Fruit fly (Drosophila melanogaster) whole organism, embryonic: ENCODE results near the gene PAPLA1.

ENCODE experiments used
- CG10431 ChIP-seq: fragments of 200-800 bp; sonication (Bioruptor generic); optimal IDR thresholded peaks from 3 replicates; lab custom pipeline; 2018; ENCODE audit warnings: missing biosample characterization, mild to moderate bottlenecking, missing genetic modification characterization
- CG11456 ChIP-seq: fragments of 200-800 bp; sonication (Bioruptor generic); IDR thresholded peaks from 3 replicates; pipeline ENCODE4 v1.3.6; 2022; ENCODE audit warnings: missing biosample characterization, missing genetic modification characterization
- CG14667 ChIP-seq: fragments of 200-800 bp; sonication (Bioruptor generic); IDR thresholded peaks from 2 replicates; pipeline ENCODE4 v1.3.6; 2022; ENCODE audit warnings: missing biosample characterization, missing genetic modification characterization
- CG15514 ChIP-seq: fragments of 200-800 bp; sonication (Bioruptor generic); optimal IDR thresholded peaks from 3 replicates; lab custom pipeline; 2017; ENCODE audit warnings: missing biosample characterization, missing genetic modification characterization, mild to moderate bottlenecking, moderate library complexity, missing genetic modification reagents
- CG16863 ChIP-seq: fragments of 200-800 bp; sonication (Bioruptor generic); optimal IDR thresholded peaks from 3 replicates; lab custom pipeline; 2016; ENCODE audit warnings: missing biosample characterization, missing genetic modification characterization
- CG18476 ChIP-seq: fragments of 200-800 bp; sonication (Bioruptor generic); optimal IDR thresholded peaks from 2 replicates; lab custom pipeline; 2016; ENCODE audit warnings: missing biosample characterization, mild to moderate bottlenecking, missing genetic modification characterization
- CG3847 ChIP-seq: fragments of 200-800 bp; sonication (Bioruptor generic); IDR thresholded peaks from 2 replicates; pipeline ENCODE4 v1.3.6; 2022; ENCODE audit warnings: missing biosample characterization, missing genetic modification characterization
- CG4404 ChIP-seq: fragments of 200-800 bp; sonication (Bioruptor generic); IDR thresholded peaks from 2 replicates; pipeline ENCODE4 v1.3.6; 2022; ENCODE audit warnings: missing biosample characterization, missing genetic modification characterization
- CG4730 ChIP-seq: fragments of 200-800 bp; sonication (Bioruptor generic); IDR thresholded peaks from 2 replicates; pipeline ENCODE4 v1.3.6; 2022; ENCODE audit warnings: missing biosample characterization, missing genetic modification characterization
- CG4854 ChIP-seq: fragments of 200-800 bp; sonication (Bioruptor generic); optimal IDR thresholded peaks from 2 replicates; lab custom pipeline; 2016; ENCODE audit warnings: missing biosample characterization, missing genetic modification characterization, inconsistent platforms
- CG6175 ChIP-seq: fragments of 200-800 bp; sonication (Bioruptor generic); IDR thresholded peaks from 3 replicates; pipeline ENCODE4 v1.3.6; 2022; ENCODE audit warnings: missing biosample characterization, missing genetic modification characterization
- CG7745 ChIP-seq: fragments of 200-800 bp; sonication (Bioruptor generic); optimal IDR thresholded peaks from 2 replicates; lab custom pipeline; 2018; ENCODE audit warnings: missing biosample characterization, mild to moderate bottlenecking, missing genetic modification characterization, moderate library complexity
- CG7928 ChIP-seq: fragments of 200-800 bp; sonication (Bioruptor generic); optimal IDR thresholded peaks from 2 replicates; lab custom pipeline; 2017; ENCODE audit warnings: missing biosample characterization, mild to moderate bottlenecking, missing genetic modification characterization
- CG7963 ChIP-seq: fragments of 200-800 bp; sonication (Bioruptor generic); IDR thresholded peaks from 3 replicates; pipeline ENCODE4 v1.3.6; 2022; ENCODE audit warnings: missing biosample characterization, missing genetic modification characterization; ENCODE audit not compliant: partially characterized antibody
- CG9876 ChIP-seq: fragments of 200-800 bp; sonication (Bioruptor generic); optimal IDR thresholded peaks from 2 replicates; lab custom pipeline; 2016; ENCODE audit warnings: missing biosample characterization, missing genetic modification characterization
- Camta ChIP-seq: fragments of 200-800 bp; sonication (Bioruptor generic); optimal IDR thresholded peaks from 2 replicates; lab custom pipeline; 2016; ENCODE audit warnings: missing biosample characterization, missing genetic modification characterization
- CkIIα-i1 ChIP-seq: fragments of 200-800 bp; sonication (Bioruptor generic); IDR thresholded peaks from 2 replicates; pipeline ENCODE4 v1.3.6; 2022; ENCODE audit warnings: missing biosample characterization, missing genetic modification characterization
- Doc2 ChIP-seq: fragments of 200-800 bp; sonication (Bioruptor generic); IDR thresholded peaks from 2 replicates; pipeline ENCODE4 v1.3.6; 2022; ENCODE audit warnings: missing biosample characterization, missing genetic modification characterization
- HHEX ChIP-seq: fragments of 200-800 bp; sonication (Bioruptor generic); optimal IDR thresholded peaks from 3 replicates; lab custom pipeline; 2017; ENCODE audit warnings: missing biosample characterization, mild to moderate bottlenecking, missing genetic modification characterization, missing genetic modification reagents
- HLH3B ChIP-seq: fragments of 200-800 bp; sonication (Bioruptor generic); IDR thresholded peaks from 2 replicates; pipeline ENCODE4 v1.3.6; 2022; ENCODE audit warnings: missing biosample characterization, missing genetic modification characterization
- Hey ChIP-seq: fragments of 200-800 bp; sonication (Bioruptor generic); optimal IDR thresholded peaks from 3 replicates; lab custom pipeline; 2018; ENCODE audit warnings: missing biosample characterization, mild to moderate bottlenecking, missing genetic modification characterization
- Hr39 ChIP-seq: fragments of >200 bp; optimal IDR thresholded peaks from 2 replicates; lab custom pipeline; 2017
- Hsf ChIP-seq: fragments of 200-800 bp; sonication (Bioruptor generic); optimal IDR thresholded peaks from 3 replicates; lab custom pipeline; 2016; ENCODE audit warnings: missing biosample characterization, missing genetic modification characterization
- Lhr ChIP-seq: fragments of 200-800 bp; sonication (Bioruptor generic); optimal IDR thresholded peaks from 3 replicates; lab custom pipeline; 2017; ENCODE audit warnings: mild to moderate bottlenecking, missing biosample characterization, missing genetic modification reagents, missing genetic modification characterization
- MTF-1 ChIP-seq: fragments of 200-800 bp; sonication (Bioruptor generic); optimal IDR thresholded peaks from 2 replicates; lab custom pipeline; 2018; ENCODE audit warnings: missing biosample characterization, mild to moderate bottlenecking, missing genetic modification characterization, borderline replicate concordance
- Mes4 ChIP-seq: fragments of 200-800 bp; sonication (Bioruptor generic); optimal IDR thresholded peaks from 2 replicates; lab custom pipeline; 2016; ENCODE audit warnings: missing biosample characterization, missing genetic modification characterization
- Six4 ChIP-seq: fragments of 200-800 bp; sonication (Bioruptor generic); optimal IDR thresholded peaks from 2 replicates; lab custom pipeline; 2016; ENCODE audit warnings: missing biosample characterization, missing genetic modification characterization
- Vsx1 ChIP-seq: fragments of 200-800 bp; sonication (Bioruptor generic); optimal IDR thresholded peaks from 2 replicates; lab custom pipeline; 2017; ENCODE audit warnings: missing biosample characterization, mild to moderate bottlenecking, missing genetic modification characterization, missing genetic modification reagents
- ac ChIP-seq: fragments of 200-800 bp; sonication (Bioruptor generic); optimal IDR thresholded peaks from 3 replicates; lab custom pipeline; 2017; ENCODE audit warnings: missing biosample characterization, mild to moderate bottlenecking, missing genetic modification characterization
- bab2 ChIP-seq: fragments of 200-800 bp; sonication (Bioruptor generic); optimal IDR thresholded peaks from 2 replicates; lab custom pipeline; 2016; ENCODE audit warnings: missing biosample characterization, missing genetic modification characterization
- chn ChIP-seq: fragments of 200-800 bp; sonication (Bioruptor generic); optimal IDR thresholded peaks from 2 replicates; lab custom pipeline; 2016; ENCODE audit warnings: missing biosample characterization, missing genetic modification characterization
- dmrt11E ChIP-seq: fragments of 200-800 bp; sonication (Bioruptor generic); optimal IDR thresholded peaks from 3 replicates; lab custom pipeline; 2018; ENCODE audit warnings: missing biosample characterization, mild to moderate bottlenecking, missing genetic modification characterization, moderate library complexity
- fd64A ChIP-seq: fragments of 200-800 bp; sonication (Bioruptor generic); optimal IDR thresholded peaks from 3 replicates; lab custom pipeline; 2018; ENCODE audit warnings: missing biosample characterization, mild to moderate bottlenecking, missing genetic modification characterization
- fd96Cb ChIP-seq: fragments of 200-800 bp; sonication (Bioruptor generic); optimal IDR thresholded peaks from 2 replicates; lab custom pipeline; 2018; ENCODE audit warnings: missing biosample characterization, mild to moderate bottlenecking, missing genetic modification characterization, moderate library complexity
- gcm2 ChIP-seq: fragments of 200-800 bp; sonication (Bioruptor generic); optimal IDR thresholded peaks from 2 replicates; lab custom pipeline; 2016; ENCODE audit warnings: missing biosample characterization, missing genetic modification characterization
- gfzf ChIP-seq: fragments of 200-800 bp; sonication (Bioruptor generic); optimal IDR thresholded peaks from 2 replicates; lab custom pipeline; 2016; ENCODE audit warnings: missing biosample characterization, mild to moderate bottlenecking, missing genetic modification characterization, moderate library complexity
- gt ChIP-seq: fragments of 200-800 bp; sonication (Bioruptor generic); IDR thresholded peaks from 2 replicates; pipeline ENCODE4 v1.3.6; 2022; ENCODE audit warnings: missing biosample characterization, missing genetic modification characterization
- her ChIP-seq: fragments of 200-800 bp; sonication (Bioruptor generic); optimal IDR thresholded peaks from 2 replicates; lab custom pipeline; 2016; ENCODE audit warnings: missing biosample characterization, missing genetic modification characterization
- kni ChIP-seq: fragments of 200-800 bp; sonication (Bioruptor generic); optimal IDR thresholded peaks from 3 replicates; lab custom pipeline; 2017; ENCODE audit warnings: mild to moderate bottlenecking, missing biosample characterization, missing genetic modification reagents, missing genetic modification characterization
- knrl ChIP-seq: fragments of 200-800 bp; sonication (Bioruptor generic); IDR thresholded peaks from 3 replicates; pipeline ENCODE4 v1.3.6; 2022; ENCODE audit warnings: missing biosample characterization, missing genetic modification characterization; ENCODE audit not compliant: partially characterized antibody
- maf-S ChIP-seq: fragments of 200-800 bp; sonication (Bioruptor generic); optimal IDR thresholded peaks from 2 replicates; lab custom pipeline; 2016; ENCODE audit warnings: missing biosample characterization, missing genetic modification characterization
- nom ChIP-seq: fragments of 200-800 bp; sonication (Bioruptor generic); optimal IDR thresholded peaks from 2 replicates; lab custom pipeline; 2017; ENCODE audit warnings: missing biosample characterization, missing genetic modification characterization, mild to moderate bottlenecking, moderate library complexity, missing genetic modification reagents
- pan ChIP-seq, 4 experiments: fragments of >200 bp in 3 of 4; fragments of 200-800 bp in 1 of 4; sonication (Bioruptor generic) in 1 of 4; optimal IDR thresholded peaks in 3 of 4; IDR thresholded peaks in 1 of 4; 2 replicates each; pipeline versions ENCODE4 v1.3.6 to Lab custom; 2017 to 2022; ENCODE audit warnings: missing biosample characterization in 2 of 4, missing genetic modification characterization in 2 of 4, mixed read lengths in 1 of 4
- salm ChIP-seq: fragments of 200-800 bp; sonication (Bioruptor generic); optimal IDR thresholded peaks from 2 replicates; lab custom pipeline; 2018; ENCODE audit warnings: missing biosample characterization, mild to moderate bottlenecking, missing genetic modification characterization
- sisA ChIP-seq: fragments of 200-800 bp; sonication (Bioruptor generic); IDR thresholded peaks from 2 replicates; pipeline ENCODE4 v1.3.6; 2022; ENCODE audit warnings: missing biosample characterization, missing genetic modification characterization
- slou ChIP-seq: fragments of 200-800 bp; sonication (Bioruptor generic); optimal IDR thresholded peaks from 3 replicates; lab custom pipeline; 2016; ENCODE audit warnings: missing biosample characterization, missing genetic modification characterization
- tna ChIP-seq: fragments of 200-800 bp; sonication (Bioruptor generic); IDR thresholded peaks from 2 replicates; pipeline ENCODE4 v1.3.6; 2022; ENCODE audit warnings: missing biosample characterization, missing genetic modification characterization; ENCODE audit not compliant: partially characterized antibody
- vfl ChIP-seq: fragments of 200-800 bp; sonication (Bioruptor generic); optimal IDR thresholded peaks from 2 replicates; lab custom pipeline; 2016; ENCODE audit warnings: missing biosample characterization, missing genetic modification characterization
- vvl ChIP-seq: fragments of 200-800 bp; sonication (Bioruptor generic); IDR thresholded peaks from 2 replicates; pipeline ENCODE4 v1.3.6; 2022; ENCODE audit warnings: missing biosample characterization, missing genetic modification characterization

PAPLA1 gene

dm6 chr2L:8162307-8163024 is 3.0 kb upstream of the PAPLA1 start, which contains the start of gene Acbp1 (continued):
- TF ChIP-seq gcm2 (GFP tag; lab: Kevin White, UChicago) (peak; percentile 82), sisA (GFP tag; lab: Robert Waterston, UW) (peak; percentile 90), fd64A (GFP tag; lab: Kevin White, UChicago) (peak; percentile 95), Six4 (GFP tag; lab: Kevin White, UChicago) (peak; percentile 93), Hey (tag; lab: Kevin White, UChicago) (peak; percentile 79), CG10431 (GFP tag; lab: Kevin White, UChicago) (peak; percentile 94), kni (GFP tag; lab: Kevin White, UChicago) (peak; percentile 96), salm (tag; lab: Kevin White, UChicago) (peak; percentile 97), Camta (peak; percentile 95), CG4730 (GFP tag; lab: Robert Waterston, UW) (peak; percentile 88), Hr39 (lab: Kevin White, UChicago) (no peak), MTF-1 (GFP tag; lab: Kevin White, UChicago) (peak; percentile 88), gt (GFP tag; lab: Robert Waterston, UW) (peak; percentile 68), slou (GFP tag; lab: Kevin White, UChicago) (peak; percentile 74), Vsx1 (peak; percentile 96), CG16863 (GFP tag; lab: Kevin White, UChicago) (peak; percentile 95), dmrt11E (peak; percentile 98), HLH3B (GFP tag; lab: Robert Waterston, UW) (peak; percentile 90), CG3847 (peak; percentile 95), Hsf (GFP tag; lab: Kevin White, UChicago) (peak; percentile 95), CG15514 (GFP tag; lab: Kevin White, UChicago) (peak; percentile 89), her (GFP tag; lab: Kevin White, UChicago) (peak; percentile 95), maf-S (GFP tag; lab: Kevin White, UChicago) (peak; percentile 95), pan (optimal IDR thresholded peaks at IDR 0.05; lab: Kevin White, UChicago) (no peak), pan (GFP tag; optimal IDR thresholded peaks at IDR 0.05 in 1 of 2, IDR thresholded peaks at IDR 0.05 in 1 of 2) (peak in 1 of 2 experiments; percentile 89), Mes4 (GFP tag; lab: Kevin White, UChicago) (peak; percentile 92), nom (GFP tag; lab: Kevin White, UChicago) (peak; percentile 97), CG4404 (GFP tag; lab: Robert Waterston, UW) (peak; percentile 80), Doc2 (GFP tag; lab: Robert Waterston, UW) (no peak), CG7928 (GFP tag; lab: Kevin White, UChicago) (peak; percentile 73), CG4854 (GFP tag; lab: Kevin White, UChicago) (peak; percentile 88), CkIIα-i1 (no peak), CG18476 (peak; percentile 94), vvl (GFP tag; lab: Robert Waterston, UW) (peak; percentile 95), CG9876 (GFP tag; lab: Kevin White, UChicago) (peak; percentile 96), gfzf (GFP tag; lab: Kevin White, UChicago) (peak; percentile 84), bab2 (GFP tag; lab: Kevin White, UChicago) (peak; percentile 93), CG11456 (GFP tag; lab: Robert Waterston, UW) (peak; percentile 91), CG14667 (GFP tag; lab: Robert Waterston, UW) (peak; percentile 80), tna (GFP tag; lab: Robert Waterston, UW) (peak; percentile 59; the same call in 1 of the 2 replicates), knrl (GFP tag; lab: Robert Waterston, UW) (peak; percentile 77), CG7745 (peak; percentile 93), fd96Cb (peak; percentile 92), vfl (GFP tag; lab: Kevin White, UChicago) (peak; percentile 93), Lhr (GFP tag; lab: Kevin White, UChicago) (peak; percentile 91), chn (GFP tag; lab: Kevin White, UChicago) (peak; percentile 94), CG7963 (GFP tag; lab: Robert Waterston, UW) (peak; percentile 68; the same call in 2 of the 3 replicates), ac (peak; percentile 91), HHEX (GFP tag; lab: Kevin White, UChicago) (peak; percentile 98), CG6175 (GFP tag; lab: Robert Waterston, UW) (peak; percentile 86)
